Worm (Caenorhabditis elegans): ENCODE data around the gene C01B10.3.

- TF ChIP-seq mab-5 (tag; optimal IDR thresholded peaks at IDR 0.05) (no peak), ztf-11 (tag; optimal IDR thresholded peaks at IDR 0.05) (no peak), ceh-43 (GFP tag; optimal IDR thresholded peaks at IDR 0.05) (no peak), nhr-12 (tag; optimal IDR thresholded peaks at IDR 0.05) (no peak), snpc-4 (tag; optimal IDR thresholded peaks at IDR 0.05) (no peak), ces-1 (GFP tag; optimal IDR thresholded peaks at IDR 0.05) (no peak), sptf-1 (tag; optimal IDR thresholded peaks at IDR 0.05) (no peak), unc-62 (GFP tag; optimal IDR thresholded peaks at IDR 0.05) (no peak), mep-1 (tag; optimal IDR thresholded peaks at IDR 0.05) (no peak), elt-3 (tag; optimal IDR thresholded peaks at IDR 0.05) (no peak), nhr-76 (tag; optimal IDR thresholded peaks at IDR 0.05) (no peak), drap-1 (GFP tag; optimal IDR thresholded peaks at IDR 0.05) (no peak), cnd-1 (tag; optimal IDR thresholded peaks at IDR 0.05) (no peak)
Observed at ce11 chrIV:6652479-6653022, 31.4 kb upstream of the C01B10.3 start.
